Fruit fly (Drosophila melanogaster): ENCODE measurements around the gene Gk2.

Gk2 gene

dm6 chr3L:1740129-1740975, 2.1 kb downstream of the Gk2 start (continued):
- TF ChIP-seq jim (GFP tag; optimal IDR thresholded peaks at IDR 0.05) (no peak), CrebA (GFP tag; optimal IDR thresholded peaks at IDR 0.05; ENCODE audit: borderline replicate concordance) (no peak), Dfd (GFP tag; optimal IDR thresholded peaks at IDR 0.05) (no peak), Myc (optimal IDR thresholded peaks at IDR 0.05) (no peak), rgr (GFP tag; optimal IDR thresholded peaks at IDR 0.05) (peak; percentile 70), CG32264 (GFP tag; optimal IDR thresholded peaks at IDR 0.05) (no peak), pan (optimal IDR thresholded peaks at IDR 0.05) (no peak), usp (GFP tag; optimal IDR thresholded peaks at IDR 0.05) (no peak), Mio (GFP tag; optimal IDR thresholded peaks at IDR 0.05) (no peak), sage (GFP tag; optimal IDR thresholded peaks at IDR 0.05) (no peak), Sp1 (GFP tag; optimal IDR thresholded peaks at IDR 0.05) (peak; percentile 43), brk (GFP tag; optimal IDR thresholded peaks at IDR 0.05) (no peak), dl (GFP tag; optimal IDR thresholded peaks at IDR 0.05; ENCODE audit: insufficient read depth in 1 of 2, partially characterized antibody in 2 of 2) (no peak), woc (GFP tag; optimal IDR thresholded peaks at IDR 0.05) (peak; percentile 40)

dm6 chr3L:1741107-1741506, 2.9 kb downstream of the Gk2 start:
- TF ChIP-seq rgr (GFP tag; optimal IDR thresholded peaks at IDR 0.05), result peak; percentile 39
- TF ChIP-seq foxo (GFP tag; optimal IDR thresholded peaks at IDR 0.05), result peak in 1 of 2 experiments; percentile 55
- TF ChIP-seq jim (GFP tag; optimal IDR thresholded peaks at IDR 0.05), result no peak
- no peak for TF ChIP-seq N (GFP tag; optimal IDR thresholded peaks at IDR 0.05)
- no peak for TF ChIP-seq sage (GFP tag; optimal IDR thresholded peaks at IDR 0.05)
- TF ChIP-seq CG9705 (GFP tag; optimal IDR thresholded peaks at IDR 0.05), result no peak
- no peak for TF ChIP-seq sv (GFP tag; optimal IDR thresholded peaks at IDR 0.05)
- peak; percentile 25 for TF ChIP-seq CG32264 (GFP tag; optimal IDR thresholded peaks at IDR 0.05)
- no peak for TF ChIP-seq Jra (GFP tag; optimal IDR thresholded peaks at IDR 0.05)
- TF ChIP-seq GATAd (GFP tag; optimal IDR thresholded peaks at IDR 0.05), result no peak
- TF ChIP-seq dmrt93B (GFP tag; optimal IDR thresholded peaks at IDR 0.05), result no peak
- TF ChIP-seq Dfd (GFP tag; optimal IDR thresholded peaks at IDR 0.05), result no peak
- no peak for TF ChIP-seq Abd-B (GFP tag; optimal IDR thresholded peaks at IDR 0.05)
- TF ChIP-seq Myc (optimal IDR thresholded peaks at IDR 0.05), result no peak
- TF ChIP-seq h (GFP tag; optimal IDR thresholded peaks at IDR 0.05), result peak; percentile 20
- no peak for TF ChIP-seq Hr78 (GFP tag; optimal IDR thresholded peaks at IDR 0.05)
- no peak for TF ChIP-seq dl (GFP tag; optimal IDR thresholded peaks at IDR 0.05; ENCODE audit: insufficient read depth in 1 of 2, partially characterized antibody in 2 of 2)
- TF ChIP-seq tai (GFP tag; optimal IDR thresholded peaks at IDR 0.05), result no peak
- TF ChIP-seq br (GFP tag; optimal IDR thresholded peaks at IDR 0.05), result no peak
- peak; percentile 24 for TF ChIP-seq HLH106 (tag; optimal IDR thresholded peaks at IDR 0.05)
- peak; percentile 60 for TF ChIP-seq ey (GFP tag; optimal IDR thresholded peaks at IDR 0.05)
- no peak for TF ChIP-seq Dif (GFP tag; optimal IDR thresholded peaks at IDR 0.05; ENCODE audit: partially characterized antibody)
- TF ChIP-seq dsf (GFP tag; optimal IDR thresholded peaks at IDR 0.05; ENCODE audit: borderline replicate concordance), result no peak
- no peak for TF ChIP-seq Rel (GFP tag; optimal IDR thresholded peaks at IDR 0.05)
- no peak for TF ChIP-seq Rel (tag; optimal IDR thresholded peaks at IDR 0.05)
- no peak for TF ChIP-seq Vsx2 (GFP tag; optimal IDR thresholded peaks at IDR 0.05; ENCODE audit: partially characterized antibody)
- TF ChIP-seq Sp1 (GFP tag; optimal IDR thresholded peaks at IDR 0.05), result no peak
- TF ChIP-seq usp (GFP tag; optimal IDR thresholded peaks at IDR 0.05), result no peak
- TF ChIP-seq Hr83 (GFP tag; optimal IDR thresholded peaks at IDR 0.05; ENCODE audit: poor library complexity, severe bottlenecking), result no peak
- no peak for TF ChIP-seq Mio (GFP tag; optimal IDR thresholded peaks at IDR 0.05)
- no peak for TF ChIP-seq woc (GFP tag; optimal IDR thresholded peaks at IDR 0.05)
- TF ChIP-seq CrebA (GFP tag; optimal IDR thresholded peaks at IDR 0.05; ENCODE audit: borderline replicate concordance), result no peak
- no peak for TF ChIP-seq lola (GFP tag; optimal IDR thresholded peaks at IDR 0.05)
- TF ChIP-seq fru (GFP tag; optimal IDR thresholded peaks at IDR 0.05), result peak; percentile 17
- TF ChIP-seq OdsH (GFP tag; optimal IDR thresholded peaks at IDR 0.05), result peak; percentile 44
- no peak for TF ChIP-seq Hnf4 (GFP tag; optimal IDR thresholded peaks at IDR 0.05)
- no peak for TF ChIP-seq pan (optimal IDR thresholded peaks at IDR 0.05)
- TF ChIP-seq psq (GFP tag; optimal IDR thresholded peaks at IDR 0.05), result no peak
- TF ChIP-seq brk (GFP tag; optimal IDR thresholded peaks at IDR 0.05), result no peak

Measured in whole organism, wandering third instar larva.